Worm (Caenorhabditis elegans): ENCODE data around the gene sru-29.
A peak's percentile ranks its signal among the peaks of the same experiment; 100 is the strongest.

Gene sru-29

ce11 chrV:9821724-9822123 lies 10.5 kb downstream of the sru-29 start, which contains the start of gene str-193:
Gene str-193 (minus strand): TSS chrV:9821824.
- TF ChIP-seq unc-62 (GFP tag; optimal IDR thresholded peaks at IDR 0.05 in 1 of 2) (peak in 1 of 2 experiments; percentile 6), unc-62 (tag; optimal IDR thresholded peaks at IDR 0.05) (no peak), nhr-28 (tag; optimal IDR thresholded peaks at IDR 0.05) (no peak)

DNA sequence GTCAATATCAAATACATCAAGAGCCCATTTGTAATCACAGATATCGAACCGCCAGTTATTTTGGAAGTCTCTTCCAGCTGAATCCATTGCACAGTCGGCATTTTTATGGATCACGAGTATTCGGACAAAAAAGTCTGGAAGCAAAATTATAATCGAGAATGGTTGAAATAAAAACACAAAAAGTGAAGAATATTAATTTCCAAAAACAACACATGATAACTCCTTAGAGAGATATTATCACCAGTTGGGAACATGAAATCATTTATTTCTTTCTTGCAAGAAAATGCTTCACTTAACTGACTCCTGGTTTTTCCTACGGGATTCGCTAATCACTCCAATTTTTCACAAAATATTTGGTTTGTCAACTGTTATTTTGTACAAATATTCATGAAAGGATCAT lies 12.9 kb downstream of the sru-29 start, which contains the start of gene str-2:
Gene str-2 (minus strand): TSS at position 101 of the 400 bp plus-strand sequence.
- TF ChIP-seq lin-15B (tag; optimal IDR thresholded peaks at IDR 0.05) (no peak), zip-11 (GFP tag; IDR thresholded peaks at IDR 0.05) (no peak), ztf-11 (tag; optimal IDR thresholded peaks at IDR 0.05) (no peak)

ce11 chrV:9833900-9834299 lies 22.6 kb downstream of the sru-29 start, which contains the start of gene sru-40:
Gene sru-40 (minus strand): TSS chrV:9834000.
- no peak for TF ChIP-seq mxl-3 (GFP tag; optimal IDR thresholded peaks at IDR 0.05)
- TF ChIP-seq lsy-2 (tag; optimal IDR thresholded peaks at IDR 0.05): no peak
- TF ChIP-seq rbr-2 (tag; optimal IDR thresholded peaks at IDR 0.05): no peak
- no peak for TF ChIP-seq vab-7 (GFP tag; IDR thresholded peaks at IDR 0.05)

- TF ChIP-seq ama-1 (optimal IDR thresholded peaks at IDR 0.05): no peak
- no peak for TF ChIP-seq unc-62 (GFP tag; optimal IDR thresholded peaks at IDR 0.05 in 1 of 2)
- TF ChIP-seq unc-62 (tag; optimal IDR thresholded peaks at IDR 0.05): no peak
- TF ChIP-seq ceh-44 (GFP tag; IDR thresholded peaks at IDR 0.05): no peak
- no peak for TF ChIP-seq daf-8 (GFP tag; IDR thresholded peaks at IDR 0.05)
- no peak for TF ChIP-seq F10B5.3 (tag; optimal IDR thresholded peaks at IDR 0.05)
- TF ChIP-seq nhr-77 (tag; optimal IDR thresholded peaks at IDR 0.05): no peak
- no peak for TF ChIP-seq ces-1 (GFP tag; optimal IDR thresholded peaks at IDR 0.05)
These were observed 24.7 kb downstream of the sru-29 start, which contains the start of gene sru-38 for ce11 chrV:9835945-9836344. Gene sru-38 (minus strand): TSS chrV:9836045.

DNA sequence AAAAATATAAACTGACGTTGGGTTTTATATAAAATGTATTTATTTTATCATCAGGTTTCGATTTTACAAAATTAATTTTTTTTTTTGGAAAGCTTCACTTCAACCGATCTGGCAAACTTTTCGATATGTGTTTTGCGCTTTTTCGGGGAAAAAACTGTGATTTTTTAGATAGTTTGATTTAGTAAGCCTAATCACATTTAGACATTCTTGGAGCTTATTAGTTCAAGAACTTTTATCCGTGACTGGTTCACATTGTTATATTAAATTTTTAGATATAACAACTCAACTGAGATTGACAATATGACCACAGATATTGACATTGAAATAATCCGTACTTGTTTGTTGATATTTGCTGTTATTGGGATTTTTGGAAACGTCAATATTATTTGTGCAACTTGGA lies 26.4 kb downstream of the sru-29 start, which contains the start of gene srsx-21:
Gene srsx-21 (plus strand): TSS at position 301 of the 400 bp plus-strand sequence.
- TF ChIP-seq daf-19 (GFP tag; conservative IDR thresholded peaks at IDR 0.05): no peak
- no peak for TF ChIP-seq egl-27 (tag; optimal IDR thresholded peaks at IDR 0.05)
- no peak for TF ChIP-seq unc-39 (tag; optimal IDR thresholded peaks at IDR 0.05)
- no peak for TF ChIP-seq ceh-28 (tag; optimal IDR thresholded peaks at IDR 0.05)
- TF ChIP-seq ZK546.5 (tag; optimal IDR thresholded peaks at IDR 0.05): no peak
- peak in 1 of 2 experiments; percentile 59 for TF ChIP-seq unc-62 (GFP tag; optimal IDR thresholded peaks at IDR 0.05 in 1 of 2)
- TF ChIP-seq unc-62 (tag; optimal IDR thresholded peaks at IDR 0.05): no peak
- TF ChIP-seq daf-16 (GFP tag; optimal IDR thresholded peaks at IDR 0.05): no peak
- no peak for TF ChIP-seq daf-16 (tag; optimal IDR thresholded peaks at IDR 0.05)
- TF ChIP-seq mdl-1 (tag; optimal IDR thresholded peaks at IDR 0.05): no peak

DNA sequence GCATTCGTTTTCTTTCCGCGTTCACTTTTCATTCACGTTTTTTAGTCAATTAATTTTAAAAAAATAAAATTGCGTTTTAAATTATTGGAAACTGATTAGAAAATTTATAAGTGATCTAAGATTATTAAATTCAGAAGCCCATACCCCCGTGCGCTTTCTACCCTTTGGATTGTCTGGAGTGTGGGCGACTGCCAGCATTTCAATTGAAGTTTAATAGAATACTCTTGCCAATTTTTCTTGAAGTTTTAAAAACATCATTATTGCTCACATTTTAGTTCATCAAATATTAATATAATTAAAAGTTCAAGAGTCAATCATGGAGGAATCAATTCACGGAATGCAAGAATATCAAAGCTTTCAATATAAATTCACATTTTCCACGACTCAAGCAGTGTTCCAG lies 30.1 kb downstream of the sru-29 start, which contains the start of gene sru-36:
Gene sru-36 (plus strand): TSS at position 301 of the 400 bp plus-strand sequence.
- TF ChIP-seq mdl-1 (tag; optimal IDR thresholded peaks at IDR 0.05) (no peak), ztf-11 (tag; optimal IDR thresholded peaks at IDR 0.05) (no peak), fos-1 (tag; optimal IDR thresholded peaks at IDR 0.05) (no peak), fkh-10 (GFP tag; optimal IDR thresholded peaks at IDR 0.05) (no peak), nhr-10 (tag; optimal IDR thresholded peaks at IDR 0.05) (no peak), lsy-2 (tag; optimal IDR thresholded peaks at IDR 0.05) (no peak), nhr-102 (tag; optimal IDR thresholded peaks at IDR 0.05) (no peak), zip-2 (tag; optimal IDR thresholded peaks at IDR 0.05) (no peak), set-16 (GFP tag; IDR thresholded peaks at IDR 0.05) (no peak), php-3 (GFP tag; IDR thresholded peaks at IDR 0.05) (no peak), unc-39 (tag; optimal IDR thresholded peaks at IDR 0.05) (no peak), ztf-7 (tag; optimal IDR thresholded peaks at IDR 0.05) (no peak), arid-1 (GFP tag; conservative IDR thresholded peaks at IDR 0.05) (no peak)
